Fruit fly (Drosophila melanogaster): ENCODE measurements around the gene CG12986.
A peak's percentile ranks its signal among the peaks of the same experiment; 100 is the strongest.

Gene CG12986

dm6 chrX:17834754-17835153 lies 15.3 kb upstream of the CG12986 start:
- TF ChIP-seq Pif1B (GFP tag; optimal IDR thresholded peaks at IDR 0.05) = no peak

DNA sequence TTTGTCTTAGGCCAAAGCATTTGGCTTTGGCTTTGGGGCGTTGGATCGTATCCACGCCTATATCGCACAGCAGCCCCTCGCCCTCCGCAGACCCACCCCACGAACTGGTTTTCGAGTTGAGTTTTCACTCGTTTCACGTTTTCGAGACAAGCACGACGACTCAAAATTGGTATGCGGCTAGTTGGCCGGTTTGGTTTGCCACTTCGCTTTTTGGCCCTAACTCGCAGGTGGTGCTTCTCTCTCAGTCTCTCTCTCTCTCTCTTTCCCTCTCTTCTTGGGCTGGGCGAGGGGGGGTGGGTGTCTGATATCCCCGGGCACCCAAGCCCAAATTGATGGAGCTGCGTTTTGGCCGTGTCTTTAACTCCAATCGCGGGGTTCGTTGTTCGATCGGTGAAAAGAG lies 14.5 kb upstream of the CG12986 start:
- TF ChIP-seq CG4496 (GFP tag; IDR thresholded peaks at IDR 0.05) = peak; percentile 49; the same call in 2 of the 3 replicates
- no peak for TF ChIP-seq Pif1A (GFP tag; optimal IDR thresholded peaks at IDR 0.05)
- TF ChIP-seq D1 (tag; optimal IDR thresholded peaks at IDR 0.05) = no peak
- 0 out of 2 replicates have a peak, but pooled peaks have one; percentile 30 for TF ChIP-seq CG32121 (GFP tag; IDR thresholded peaks at IDR 0.05)
- no peak for TF ChIP-seq Snoo (tag; optimal IDR thresholded peaks at IDR 0.05)
- TF ChIP-seq CG10348 (GFP tag; IDR thresholded peaks at IDR 0.05) = no peak
- peak; percentile 26; the same call in 1 of the 2 replicates for TF ChIP-seq Ets98B (GFP tag; IDR thresholded peaks at IDR 0.05)
- TF ChIP-seq CG13204 (GFP tag; optimal IDR thresholded peaks at IDR 0.05) = no peak
- TF ChIP-seq CG9948 (tag; optimal IDR thresholded peaks at IDR 0.05) = no peak
- TF ChIP-seq CG8301 (tag; optimal IDR thresholded peaks at IDR 0.05) = no peak
- TF ChIP-seq CG14655 (GFP tag; optimal IDR thresholded peaks at IDR 0.05) = no peak
- 0 out of 3 replicates have a peak, but pooled peaks have one; percentile 24 for TF ChIP-seq fd96Ca (GFP tag; IDR thresholded peaks at IDR 0.05)
- no peak for TF ChIP-seq CG15710 (tag; optimal IDR thresholded peaks at IDR 0.05)
- no peak for TF ChIP-seq CG8159 (tag; optimal IDR thresholded peaks at IDR 0.05)
- TF ChIP-seq EcR (GFP tag; optimal IDR thresholded peaks at IDR 0.05) = peak; percentile 66
- TF ChIP-seq gl (tag; optimal IDR thresholded peaks at IDR 0.05) = no peak
- TF ChIP-seq CG12605 (GFP tag; IDR thresholded peaks at IDR 0.05) = 0 out of 2 replicates have a peak, but pooled peaks have one; percentile 7
- TF ChIP-seq CG17806 (tag; optimal IDR thresholded peaks at IDR 0.05) = no peak
- TF ChIP-seq CG34367 (tag; optimal IDR thresholded peaks at IDR 0.05) = no peak
- no peak for TF ChIP-seq Pif1B (GFP tag; optimal IDR thresholded peaks at IDR 0.05)
- TF ChIP-seq rn (GFP tag; IDR thresholded peaks at IDR 0.05) = no peak

- TF ChIP-seq CG8301 (tag; optimal IDR thresholded peaks at IDR 0.05) = peak; percentile 46
- TF ChIP-seq CG14655 (GFP tag; optimal IDR thresholded peaks at IDR 0.05) = peak; percentile 59
- no peak for TF ChIP-seq CG10348 (GFP tag; IDR thresholded peaks at IDR 0.05)
Observed at dm6 chrX:17832163-17833014, 12.9 kb upstream of the CG12986 start.

DNA sequence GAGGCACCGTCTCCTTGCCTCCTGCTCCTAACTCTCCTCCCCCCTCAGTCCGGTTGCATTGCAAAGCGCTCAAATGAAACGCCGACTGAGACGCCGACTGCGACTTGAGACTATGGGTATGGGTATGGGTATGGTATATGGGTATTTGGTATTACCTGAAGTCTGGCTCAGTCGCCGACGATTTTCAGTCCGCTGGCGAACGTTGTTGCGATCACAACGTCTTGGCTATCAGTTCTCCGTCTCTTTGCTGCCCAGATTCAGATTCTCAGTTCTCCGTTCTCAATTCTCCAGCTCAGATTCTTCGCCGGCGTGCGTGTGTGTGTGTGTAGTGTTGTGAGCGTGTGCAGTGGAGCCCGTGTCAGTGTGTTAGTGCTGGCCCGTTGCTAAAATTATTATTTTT lies 11.2 kb upstream of the CG12986 start, which contains the start of gene CG6398:
CG6398 (plus strand) TSS at position 185 of the 400 bp plus-strand sequence.
- TF ChIP-seq CG13204 (GFP tag; optimal IDR thresholded peaks at IDR 0.05) (peak; percentile 64), EcR (GFP tag; optimal IDR thresholded peaks at IDR 0.05) (peak; percentile 36), CG4496 (GFP tag; IDR thresholded peaks at IDR 0.05) (peak; percentile 44; the same call in 1 of the 3 replicates), Ets98B (GFP tag; IDR thresholded peaks at IDR 0.05) (peak; percentile 37; the same call in 1 of the 2 replicates), CG34367 (tag; optimal IDR thresholded peaks at IDR 0.05) (no peak)

dm6 chrX:17830211-17830616 lies 10.7 kb upstream of the CG12986 start:
- TF ChIP-seq Snoo (tag; optimal IDR thresholded peaks at IDR 0.05) (peak; percentile 11), Ets98B (GFP tag; IDR thresholded peaks at IDR 0.05) (no peak), CG32121 (GFP tag; IDR thresholded peaks at IDR 0.05) (no peak), CG15710 (tag; optimal IDR thresholded peaks at IDR 0.05) (peak; percentile 54), Pif1A (GFP tag; optimal IDR thresholded peaks at IDR 0.05) (peak; percentile 40), fd96Ca (GFP tag; IDR thresholded peaks at IDR 0.05) (no peak), CG8159 (tag; optimal IDR thresholded peaks at IDR 0.05) (peak; percentile 69), CG14655 (GFP tag; optimal IDR thresholded peaks at IDR 0.05) (peak; percentile 65), gl (tag; optimal IDR thresholded peaks at IDR 0.05) (no peak), CG17806 (tag; optimal IDR thresholded peaks at IDR 0.05) (peak; percentile 9), CG13204 (GFP tag; optimal IDR thresholded peaks at IDR 0.05) (no peak), rn (GFP tag; IDR thresholded peaks at IDR 0.05) (no peak), CG9948 (tag; optimal IDR thresholded peaks at IDR 0.05) (peak; percentile 53), EcR (GFP tag; optimal IDR thresholded peaks at IDR 0.05) (no peak), Pif1B (GFP tag; optimal IDR thresholded peaks at IDR 0.05) (peak; percentile 58), CG12605 (GFP tag; IDR thresholded peaks at IDR 0.05) (no peak), CG4496 (GFP tag; IDR thresholded peaks at IDR 0.05) (no peak), D1 (tag; optimal IDR thresholded peaks at IDR 0.05) (no peak), CG10348 (GFP tag; IDR thresholded peaks at IDR 0.05) (no peak), CG34367 (tag; optimal IDR thresholded peaks at IDR 0.05) (peak; percentile 32), CG8301 (tag; optimal IDR thresholded peaks at IDR 0.05) (peak; percentile 52)

- TF ChIP-seq Pif1A (GFP tag; optimal IDR thresholded peaks at IDR 0.05) (peak; percentile 34), Pif1B (GFP tag; optimal IDR thresholded peaks at IDR 0.05) (peak; percentile 19), CG10348 (GFP tag; IDR thresholded peaks at IDR 0.05) (peak; percentile 29; the same call in 1 of the 2 replicates), CG4496 (GFP tag; IDR thresholded peaks at IDR 0.05) (peak; percentile 65), CG15710 (tag; optimal IDR thresholded peaks at IDR 0.05) (peak; percentile 63), gl (tag; optimal IDR thresholded peaks at IDR 0.05) (no peak), CG32121 (GFP tag; IDR thresholded peaks at IDR 0.05) (peak; percentile 48), CG8301 (tag; optimal IDR thresholded peaks at IDR 0.05) (peak; percentile 77), CG17806 (tag; optimal IDR thresholded peaks at IDR 0.05) (peak; percentile 61), Snoo (tag; optimal IDR thresholded peaks at IDR 0.05) (peak; percentile 4), fd96Ca (GFP tag; IDR thresholded peaks at IDR 0.05) (no peak; the same call in 2 of the 3 replicates), EcR (GFP tag; optimal IDR thresholded peaks at IDR 0.05) (no peak), rn (GFP tag; IDR thresholded peaks at IDR 0.05) (0 out of 2 replicates have a peak, but pooled peaks have one; percentile 22), CG14655 (GFP tag; optimal IDR thresholded peaks at IDR 0.05) (peak; percentile 53), CG34367 (tag; optimal IDR thresholded peaks at IDR 0.05) (peak; percentile 57), CG9948 (tag; optimal IDR thresholded peaks at IDR 0.05) (peak; percentile 65), Ets98B (GFP tag; IDR thresholded peaks at IDR 0.05) (peak; percentile 5; the same call in 1 of the 2 replicates), CG12605 (GFP tag; IDR thresholded peaks at IDR 0.05) (0 out of 2 replicates have a peak, but pooled peaks have one; percentile 8), CG13204 (GFP tag; optimal IDR thresholded peaks at IDR 0.05) (no peak), CG8159 (tag; optimal IDR thresholded peaks at IDR 0.05) (peak; percentile 78), D1 (tag; optimal IDR thresholded peaks at IDR 0.05) (peak; percentile 70)
Observed at dm6 chrX:17829083-17829997, 9.9 kb upstream of the CG12986 start.

Data from whole organism, pupa.